Worm (Caenorhabditis elegans) whole organism, L4 larva: Measurements from ENCODE around the gene krr-1.

Source experiments
- ces-1 ChIP-seq: fragments of 150-350 bp; sonication (generic microtip); optimal IDR thresholded peaks from 4 replicates; lab custom pipeline; 2014; ENCODE audit warnings: missing biosample characterization, missing genetic modification reagents, missing genetic modification characterization
- lsy-2 ChIP-seq, 2 experiments: fragments of 150-350 bp in 1 of 2; sonication (generic microtip) in 1 of 2; optimal IDR thresholded peaks; 2 replicates each; lab custom pipeline; 2014 to 2017; ENCODE audit warnings: missing biosample characterization in 2 of 2, missing genetic modification characterization in 2 of 2
- unc-62 ChIP-seq, 3 experiments: fragments of 150-350 bp in 1 of 3; sonication (generic microtip); optimal IDR thresholded peaks in 2 of 3; peaks in 1 of 3; 1 replicate in 1 of 3; 2 replicates in 2 of 3; lab custom pipeline; 2014 to 2017; ENCODE audit warnings: missing biosample characterization in 3 of 3, missing genetic modification characterization in 3 of 3, missing genetic modification reagents in 3 of 3, missing genotype in 1 of 3

DNA sequence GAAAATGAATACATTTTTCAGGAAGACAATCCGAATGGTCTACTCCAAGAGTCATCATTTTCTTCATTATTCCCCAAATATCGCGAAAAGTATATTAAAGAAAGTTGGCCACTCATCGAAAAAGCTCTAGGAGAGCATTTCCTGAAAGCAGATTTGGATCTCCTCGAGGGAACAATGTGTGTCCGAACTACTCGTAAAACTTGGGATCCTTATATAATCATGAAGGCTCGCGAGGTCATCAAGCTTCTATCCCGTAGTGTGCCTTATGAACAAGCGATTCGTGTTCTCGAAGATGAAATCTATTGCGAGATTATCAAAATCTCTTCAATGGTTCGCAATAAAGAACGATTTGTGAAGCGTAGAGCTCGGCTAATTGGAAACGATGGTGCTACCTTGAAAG, 534 bp downstream of the krr-1 start:
- TF ChIP-seq unc-62 (GFP tag; optimal IDR thresholded peaks at IDR 0.05 in 1 of 2; lab: Kevin White, UChicago): no peak
- TF ChIP-seq unc-62 (tag; optimal IDR thresholded peaks at IDR 0.05; lab: Kevin White, UChicago): no peak
- TF ChIP-seq ces-1 (GFP tag; lab: Kevin White, UChicago): no peak
- no peak for TF ChIP-seq lsy-2 (tag; optimal IDR thresholded peaks at IDR 0.05; lab: Kevin White, UChicago)
